Fruit fly (Drosophila melanogaster): ENCODE results near the gene synr.

Gene synr

dm6 chr2L:4973731-4974415 lies 31.3 kb downstream of the synr start, which contains the start of gene mRpL28:
Gene mRpL28 (plus strand): TSS chr2L:4973976.
- peak; percentile 1 for TF ChIP-seq CG6854 (GFP tag; optimal IDR thresholded peaks at IDR 0.05)
- TF ChIP-seq CG3032 (tag; optimal IDR thresholded peaks at IDR 0.05) = peak; percentile 0
- TF ChIP-seq OdsH (GFP tag; optimal IDR thresholded peaks at IDR 0.05) = no peak
- TF ChIP-seq CG9139 (GFP tag; optimal IDR thresholded peaks at IDR 0.05) = no peak
- TF ChIP-seq acj6 (GFP tag; optimal IDR thresholded peaks at IDR 0.05) = no peak
- TF ChIP-seq Eip93F (GFP tag; optimal IDR thresholded peaks at IDR 0.05) = no peak
- no peak for TF ChIP-seq spab (GFP tag; optimal IDR thresholded peaks at IDR 0.05)
- peak; percentile 47 for TF ChIP-seq esn (GFP tag; optimal IDR thresholded peaks at IDR 0.05)
- TF ChIP-seq fd59A (GFP tag; optimal IDR thresholded peaks at IDR 0.05) = no peak
- no peak for TF ChIP-seq CG7368 (GFP tag; optimal IDR thresholded peaks at IDR 0.05)
- no peak for TF ChIP-seq svp (GFP tag)
- no peak; the same call in 2 of the 3 replicates for TF ChIP-seq CG6163 (GFP tag; IDR thresholded peaks at IDR 0.05)
- TF ChIP-seq Eip78C (GFP tag) = no peak
- no peak for TF ChIP-seq ss (GFP tag; optimal IDR thresholded peaks at IDR 0.05)
- TF ChIP-seq fkh (GFP tag; optimal IDR thresholded peaks at IDR 0.05) = no peak
- TF ChIP-seq CG31627 (GFP tag; optimal IDR thresholded peaks at IDR 0.05) = peak; percentile 7
- TF ChIP-seq net (GFP tag; optimal IDR thresholded peaks at IDR 0.05) = no peak

dm6 chr2L:4976988-4977551 lies 34.5 kb downstream of the synr start, which contains the start of the genes Gmd and CG3792:
Gene Gmd (minus strand): TSS chr2L:4977023.
Gene CG3792 (plus strand): TSS chr2L:4977312.
- TF ChIP-seq OdsH (GFP tag; optimal IDR thresholded peaks at IDR 0.05) (no peak), CG7368 (GFP tag; optimal IDR thresholded peaks at IDR 0.05) (no peak), CG34406 (GFP tag; optimal IDR thresholded peaks at IDR 0.05) (peak; percentile 92), CG9139 (GFP tag; optimal IDR thresholded peaks at IDR 0.05) (no peak), dsx (GFP tag; optimal IDR thresholded peaks at IDR 0.05; ENCODE audit: poor library complexity, severe bottlenecking) (peak; percentile 91), Hr38 (GFP tag; optimal IDR thresholded peaks at IDR 0.05) (peak; percentile 74), CG8319 (GFP tag; optimal IDR thresholded peaks at IDR 0.05) (peak; percentile 93), spab (GFP tag; optimal IDR thresholded peaks at IDR 0.05) (no peak), vri (GFP tag; optimal IDR thresholded peaks at IDR 0.05) (peak; percentile 91), lz (GFP tag; optimal IDR thresholded peaks at IDR 0.05) (peak; percentile 94), eg (GFP tag; IDR thresholded peaks at IDR 0.05) (peak; percentile 97), CG15336 (GFP tag; IDR thresholded peaks at IDR 0.05) (peak; percentile 95), Smox (GFP tag; optimal IDR thresholded peaks at IDR 0.05) (no peak), net (GFP tag; optimal IDR thresholded peaks at IDR 0.05) (no peak), Blimp-1 (GFP tag; optimal IDR thresholded peaks at IDR 0.05) (peak; percentile 81), salr (GFP tag; optimal IDR thresholded peaks at IDR 0.05) (peak in 1 of 2 experiments; percentile 80), Eip78C (GFP tag) (peak; percentile 99), Sox14 (GFP tag; optimal IDR thresholded peaks at IDR 0.05) (peak; percentile 95), CG11902 (GFP tag; optimal IDR thresholded peaks at IDR 0.05) (peak; percentile 91), CG32006 (GFP tag; optimal IDR thresholded peaks at IDR 0.05) (no peak), pdm3 (GFP tag; optimal IDR thresholded peaks at IDR 0.05) (no peak), Lpt (GFP tag; optimal IDR thresholded peaks at IDR 0.05) (peak; percentile 90), CG10669 (GFP tag; optimal IDR thresholded peaks at IDR 0.05) (no peak), fkh (GFP tag; optimal IDR thresholded peaks at IDR 0.05) (peak; percentile 91), CG6276 (GFP tag; optimal IDR thresholded peaks at IDR 0.05) (no peak), Gug (GFP tag; IDR thresholded peaks at IDR 0.05) (peak; percentile 93), Ets96B (tag; optimal IDR thresholded peaks at IDR 0.05) (peak; percentile 94), fd59A (GFP tag; optimal IDR thresholded peaks at IDR 0.05) (peak; percentile 84), CG3919 (GFP tag; optimal IDR thresholded peaks at IDR 0.05) (no peak), CG10631 (GFP tag; optimal IDR thresholded peaks at IDR 0.05) (no peak), CG8119 (GFP tag; IDR thresholded peaks at IDR 0.05) (peak; percentile 94), CG1621 (tag; optimal IDR thresholded peaks at IDR 0.05) (peak; percentile 90), CG11294 (GFP tag; IDR thresholded peaks at IDR 0.05) (peak; percentile 93), dac (GFP tag; optimal IDR thresholded peaks at IDR 0.05) (peak; percentile 65), Sox102F (GFP tag; optimal IDR thresholded peaks at IDR 0.05) (no peak), Hr39 (GFP tag; optimal IDR thresholded peaks at IDR 0.05) (peak; percentile 94), Eip75B (GFP tag; optimal IDR thresholded peaks at IDR 0.05) (peak; percentile 94), CG3032 (tag; optimal IDR thresholded peaks at IDR 0.05) (peak; percentile 95), Met (GFP tag; optimal IDR thresholded peaks at IDR 0.05) (no peak), CG8632 (GFP tag; optimal IDR thresholded peaks at IDR 0.05) (peak; percentile 92)
